Worm (Caenorhabditis elegans): ENCODE data around the gene tag-18.

DNA sequence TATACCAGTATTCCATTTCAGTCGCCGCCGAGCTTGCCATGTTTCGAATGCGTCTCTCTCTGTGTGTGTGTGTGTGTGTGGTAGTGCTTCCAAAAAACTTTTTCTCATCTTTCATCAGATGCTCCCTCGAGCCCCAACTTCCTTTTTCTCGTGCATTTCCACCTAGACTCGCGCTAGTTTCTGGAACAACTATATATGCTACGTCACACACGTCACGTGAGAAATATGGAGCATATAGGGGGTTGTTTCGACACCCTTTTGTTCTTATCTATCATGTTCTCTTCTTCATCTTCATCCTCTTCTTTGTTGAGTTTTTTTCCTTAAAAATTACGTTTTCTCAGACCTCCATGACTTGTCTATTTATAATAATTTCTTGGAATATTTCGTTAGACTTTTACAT, 28.5 kb downstream of the tag-18 start:
- no peak for TF ChIP-seq nhr-237 (tag; optimal IDR thresholded peaks at IDR 0.05)
- TF ChIP-seq elt-1 (tag; optimal IDR thresholded peaks at IDR 0.05): no peak
- TF ChIP-seq nhr-12 (tag; optimal IDR thresholded peaks at IDR 0.05): no peak
- TF ChIP-seq ztf-11 (tag; optimal IDR thresholded peaks at IDR 0.05): no peak
- TF ChIP-seq ama-1 (optimal IDR thresholded peaks at IDR 0.05): no peak
- no peak for TF ChIP-seq fos-1 (tag; optimal IDR thresholded peaks at IDR 0.05)

All from whole organism, L2 larva.